Worm (Caenorhabditis elegans): Measurements from ENCODE around the gene alh-4.

- TF ChIP-seq nhr-237 (tag; optimal IDR thresholded peaks at IDR 0.05): no peak
- no peak for TF ChIP-seq unc-62 (GFP tag; optimal IDR thresholded peaks at IDR 0.05)
- TF ChIP-seq nhr-76 (tag; optimal IDR thresholded peaks at IDR 0.05): no peak
- TF ChIP-seq ces-1 (GFP tag; optimal IDR thresholded peaks at IDR 0.05): no peak
These were observed 5.7 kb downstream of the alh-4 start, which contains the start of gene urb-1 for ce11 chrV:6424055-6424454.

Measured in whole organism, mixed stage, embryonic.